Worm (Caenorhabditis elegans) whole organism, L4/young adult: ENCODE measurements around the gene rac-2.

Source experiments
- W03F9.2 ChIP-seq: fragments of 150-350 bp; optimal IDR thresholded peaks from 2 replicates; lab custom pipeline; 2014; ENCODE audit warnings: missing biosample characterization, missing genetic modification characterization
- dao-5 ChIP-seq: sonication (generic microtip); optimal IDR thresholded peaks from 2 replicates; lab custom pipeline; 2016; ENCODE audit warnings: missing genotype, missing genetic modification characterization, moderate library complexity, missing compliant biosample characterization
- him-1 ChIP-seq: sonication (generic microtip); optimal IDR thresholded peaks from 2 replicates; lab custom pipeline; 2016; ENCODE audit warnings: missing genotype, missing genetic modification reagents, missing genetic modification characterization, missing compliant biosample characterization

- TF ChIP-seq him-1 (tag; lab: Kevin White, UChicago), result no peak
- no peak for TF ChIP-seq W03F9.2 (tag; lab: Kevin White, UChicago)
- TF ChIP-seq dao-5 (tag; lab: Kevin White, UChicago), result no peak
Measured at ce11 chrIV:16350690-16351089, 42.7 kb downstream of the rac-2 start, which contains the start of gene C35D6.4.
